Worm (Caenorhabditis elegans): ENCODE results near the gene ZK822.9.

ce11 chrIV:11919067-11919466 is 3.3 kb downstream of the ZK822.9 start:
- TF ChIP-seq ztf-4 (tag; optimal IDR thresholded peaks at IDR 0.05) (no peak), nhr-76 (tag; optimal IDR thresholded peaks at IDR 0.05) (no peak), tbx-2 (tag; optimal IDR thresholded peaks at IDR 0.05) (no peak), lin-15B (tag; optimal IDR thresholded peaks at IDR 0.05) (no peak), snpc-4 (tag; optimal IDR thresholded peaks at IDR 0.05) (no peak), nhr-25 (tag; optimal IDR thresholded peaks at IDR 0.05) (no peak), unc-62 (GFP tag; optimal IDR thresholded peaks at IDR 0.05) (no peak), zag-1 (tag; optimal IDR thresholded peaks at IDR 0.05) (no peak)

All from whole organism, L3 larva.